Worm (Caenorhabditis elegans) whole organism, early embryonic: Measurements from ENCODE around the gene F55B11.7.
"Not testable (repeated sequence)": the region's sequence is repeated elsewhere in the genome, so short reads cannot be mapped to it uniquely, and the experiment has no call there.

ENCODE experiments used
- B0310.2 ChIP-seq: sonication (generic microtip); optimal IDR thresholded peaks from 2 replicates; lab custom pipeline; 2016; ENCODE audit warnings: mild to moderate bottlenecking, missing genetic modification characterization, missing compliant biosample characterization
- F13C5.2 ChIP-seq: sonication (generic microtip); optimal IDR thresholded peaks from 2 replicates; lab custom pipeline; 2017; ENCODE audit warnings: mild to moderate bottlenecking, missing genetic modification characterization, inconsistent platforms, missing compliant biosample characterization
- aly-1 ChIP-seq: sonication (generic microtip); optimal IDR thresholded peaks from 2 replicates; lab custom pipeline; 2016; ENCODE audit warnings: missing genetic modification characterization, missing compliant biosample characterization
- ama-1 ChIP-seq: fragments of 150-350 bp; optimal IDR thresholded peaks from 2 replicates; lab custom pipeline; 2014
- ceh-13 ChIP-seq: fragments of 200-800 bp; sonication (Bioruptor generic); optimal IDR thresholded peaks from 2 replicates; lab custom pipeline; 2018; ENCODE audit warnings: mild to moderate bottlenecking, missing genetic modification characterization, missing compliant biosample characterization
- ceh-36 ChIP-seq: sonication (generic microtip); optimal IDR thresholded peaks from 2 replicates; lab custom pipeline; 2016; ENCODE audit warnings: missing genetic modification characterization, inconsistent platforms, missing compliant biosample characterization
- ets-7 ChIP-seq: sonication (generic microtip); optimal IDR thresholded peaks from 2 replicates; lab custom pipeline; 2016; ENCODE audit warnings: missing genotype, missing genetic modification characterization, missing compliant biosample characterization
- flt-1 ChIP-seq: fragments of 200-800 bp; sonication (Bioruptor generic); IDR thresholded peaks from 2 replicates; pipeline ENCODE4 v1.3.6; 2022; ENCODE audit warnings: missing genetic modification characterization, missing compliant biosample characterization
- hmbx-1 ChIP-seq: sonication (generic microtip); optimal IDR thresholded peaks from 2 replicates; lab custom pipeline; 2016; ENCODE audit warnings: mild to moderate bottlenecking, missing genetic modification characterization, missing compliant biosample characterization
- hmg-4 ChIP-seq: fragments of 200-800 bp; sonication (Bioruptor generic); optimal IDR thresholded peaks from 2 replicates; lab custom pipeline; 2018; ENCODE audit warnings: mild to moderate bottlenecking, missing genetic modification characterization, missing compliant biosample characterization
- hnd-1 ChIP-seq: sonication (generic microtip); optimal IDR thresholded peaks from 2 replicates; lab custom pipeline; 2016; ENCODE audit warnings: missing genetic modification characterization, missing compliant biosample characterization
- pes-1 ChIP-seq: fragments of 200-800 bp; sonication (Bioruptor generic); IDR thresholded peaks from 2 replicates; pipeline ENCODE4 v1.3.6; 2022; ENCODE audit warnings: missing genetic modification reagents, missing genetic modification characterization, missing compliant biosample characterization
- scrt-1 ChIP-seq: fragments of 200-800 bp; sonication (Bioruptor generic); IDR thresholded peaks from 2 replicates; pipeline ENCODE4 v1.3.6; 2022; ENCODE audit warnings: missing genetic modification characterization, missing compliant biosample characterization
- sea-1 ChIP-seq: fragments of 200-800 bp; sonication (Bioruptor generic); conservative IDR thresholded peaks from 2 replicates; pipeline ENCODE4 v1.3.6; 2022; ENCODE audit warnings: missing genetic modification characterization, missing compliant biosample characterization
- tbx-11 ChIP-seq: fragments of 200-800 bp; sonication (Bioruptor generic); IDR thresholded peaks from 2 replicates; pipeline ENCODE4 v1.3.6; 2022; ENCODE audit warnings: missing genetic modification characterization, missing compliant biosample characterization
- tbx-37 ChIP-seq: fragments of 200-800 bp; sonication (Bioruptor generic); conservative IDR thresholded peaks from 2 replicates; pipeline ENCODE4 v1.3.6; 2022; ENCODE audit warnings: missing genetic modification reagents, missing genetic modification characterization, missing compliant biosample characterization
- tra-4 ChIP-seq: sonication (generic microtip); optimal IDR thresholded peaks from 2 replicates; lab custom pipeline; 2017; ENCODE audit warnings: missing genetic modification characterization, missing compliant biosample characterization

Gene F55B11.7

DNA sequence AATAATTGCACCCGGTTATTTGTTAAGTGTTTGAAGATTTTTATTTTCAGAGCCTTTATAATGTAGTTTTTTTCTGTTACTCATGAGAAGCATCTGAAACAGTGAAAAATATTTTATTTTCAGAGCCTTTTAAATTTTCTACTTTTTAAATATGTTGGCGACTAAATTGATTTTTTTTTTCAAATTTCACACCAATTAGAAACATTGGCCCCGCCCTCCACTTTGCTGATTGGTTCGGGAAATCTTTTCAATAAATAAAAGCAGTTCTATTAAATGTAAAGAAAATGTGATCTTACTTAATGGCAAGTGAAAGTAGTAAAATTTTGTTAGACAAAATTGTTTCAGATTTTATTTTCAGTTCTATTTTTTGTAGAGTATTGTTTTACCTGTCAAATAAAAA, 15.6 kb upstream of the F55B11.7 start:
- TF ChIP-seq ets-7 (no peak), tra-4 (tag; lab: Kevin White, UChicago) (no peak), tbx-37 (GFP tag; lab: Robert Waterston, UW) (no peak)

DNA sequence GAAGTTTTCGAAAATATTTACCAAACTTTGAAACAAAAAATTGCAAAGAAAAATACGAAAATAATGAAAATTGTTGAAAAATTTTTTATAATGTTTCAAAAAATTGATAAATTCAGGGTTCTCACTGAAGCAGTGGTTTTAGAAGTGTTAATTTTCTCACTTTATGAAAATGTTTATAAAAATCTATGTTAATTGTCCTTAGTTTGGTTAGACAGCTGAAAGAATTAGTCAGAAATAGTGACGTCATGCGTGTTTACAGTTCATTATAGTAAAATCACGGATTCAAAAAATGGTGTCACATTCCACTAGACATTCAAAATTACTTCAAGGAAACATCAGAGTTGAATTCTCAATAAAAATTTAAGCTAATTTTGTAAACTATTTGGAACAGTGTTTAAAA, 14.1 kb upstream of the F55B11.7 start:
- TF ChIP-seq ama-1 (lab: Kevin White, UChicago) (no peak), pes-1 (GFP tag; lab: Robert Waterston, UW) (no peak), scrt-1 (GFP tag; lab: Robert Waterston, UW) (no peak), hnd-1 (no peak), ceh-13 (GFP tag; lab: Kevin White, UChicago) (no peak), sea-1 (GFP tag; lab: Robert Waterston, UW) (no peak), aly-1 (no peak), flt-1 (GFP tag; lab: Robert Waterston, UW) (no peak), tbx-11 (GFP tag; lab: Robert Waterston, UW) (no peak), ceh-36 (no peak), tra-4 (tag; lab: Kevin White, UChicago) (no peak), B0310.2 (tag; lab: Kevin White, UChicago) (no peak), F13C5.2 (tag; lab: Kevin White, UChicago) (no peak), hmg-4 (GFP tag; lab: Kevin White, UChicago) (no peak), tbx-37 (GFP tag; lab: Robert Waterston, UW) (no peak), hmbx-1 (tag; lab: Kevin White, UChicago) (no peak), ets-7 (no peak)

DNA sequence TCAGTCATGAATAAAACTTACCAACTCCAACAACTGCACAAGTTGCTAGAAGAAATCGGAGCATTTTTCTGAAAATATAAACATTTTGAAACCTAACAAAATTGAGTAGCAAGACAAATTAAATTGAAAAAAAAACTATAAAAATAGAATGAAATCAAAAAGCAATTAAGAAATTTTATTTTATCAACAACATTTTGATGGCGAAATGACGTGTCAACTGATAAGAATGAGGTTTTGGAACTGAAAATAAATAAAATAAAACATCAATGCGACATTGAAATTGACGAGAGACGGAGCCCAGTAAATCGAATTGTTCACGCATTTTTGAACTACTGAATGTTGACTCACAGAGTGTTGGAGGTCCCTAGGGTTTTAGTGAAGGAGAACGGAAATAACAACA, 9.0 kb upstream of the F55B11.7 start, which contains the start of gene F55B11.4:
TSS of gene F55B11.4 (minus strand) at position 68 of the 400 bp plus-strand sequence.
- TF ChIP-seq aly-1 (no peak), tbx-37 (GFP tag; lab: Robert Waterston, UW) (no peak), scrt-1 (GFP tag; lab: Robert Waterston, UW) (no peak), ceh-36 (no peak), sea-1 (GFP tag; lab: Robert Waterston, UW) (no peak), F13C5.2 (tag; lab: Kevin White, UChicago) (no peak), ama-1 (lab: Kevin White, UChicago) (no peak), hnd-1 (no peak), B0310.2 (tag; lab: Kevin White, UChicago) (no peak)

DNA sequence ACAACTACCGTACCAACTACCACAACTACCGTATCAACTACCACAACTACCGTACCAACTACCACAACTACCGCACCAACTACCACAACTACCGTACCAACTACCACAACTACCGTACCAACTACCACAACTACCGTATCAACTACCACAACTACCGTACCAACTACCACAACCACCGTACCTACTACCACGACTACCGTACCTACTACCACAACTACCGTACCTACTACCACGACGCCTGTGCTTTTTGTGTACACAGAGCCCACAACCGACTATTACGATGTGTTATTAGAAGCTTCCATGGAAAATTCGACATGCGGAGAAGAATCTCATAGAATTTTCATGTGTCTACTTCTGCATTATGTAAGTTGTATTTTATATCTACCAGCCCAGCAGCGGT, 5.6 kb upstream of the F55B11.7 start, which contains the start of gene F55B11.5:
TSS of gene F55B11.5 (plus strand) at position 301 of the 400 bp plus-strand sequence.
- not testable (repeated sequence) for TF ChIP-seq ceh-13 (GFP tag; lab: Kevin White, UChicago); aly-1; ama-1 (lab: Kevin White, UChicago)

DNA sequence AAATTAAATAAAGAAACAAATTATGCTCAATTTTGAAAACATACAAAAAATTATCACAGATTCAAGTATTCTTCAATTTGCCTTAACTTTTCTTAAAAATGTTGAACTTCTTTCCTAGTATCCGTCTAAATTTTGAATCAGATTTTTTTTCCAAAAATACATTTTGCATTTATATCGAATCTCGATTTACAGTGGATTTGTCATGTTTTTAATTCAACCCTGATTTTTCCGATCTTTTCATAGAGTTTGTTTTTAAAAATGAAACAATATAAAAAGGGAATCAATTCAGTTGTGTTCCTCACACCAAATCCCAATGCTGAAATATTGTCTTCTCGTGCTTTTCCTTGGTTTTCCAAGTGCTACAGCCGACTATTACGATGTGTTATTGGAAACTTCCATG, 2.6 kb upstream of the F55B11.7 start, which contains the start of gene F55B11.3:
TSS of gene F55B11.3 (plus strand) at position 301 of the 400 bp plus-strand sequence.
- no peak for TF ChIP-seq tbx-11 (GFP tag; lab: Robert Waterston, UW)
- TF ChIP-seq B0310.2 (tag; lab: Kevin White, UChicago) = no peak
- no peak for TF ChIP-seq ceh-36
- TF ChIP-seq pes-1 (GFP tag; lab: Robert Waterston, UW) = no peak
- no peak for TF ChIP-seq F13C5.2 (tag; lab: Kevin White, UChicago)

DNA sequence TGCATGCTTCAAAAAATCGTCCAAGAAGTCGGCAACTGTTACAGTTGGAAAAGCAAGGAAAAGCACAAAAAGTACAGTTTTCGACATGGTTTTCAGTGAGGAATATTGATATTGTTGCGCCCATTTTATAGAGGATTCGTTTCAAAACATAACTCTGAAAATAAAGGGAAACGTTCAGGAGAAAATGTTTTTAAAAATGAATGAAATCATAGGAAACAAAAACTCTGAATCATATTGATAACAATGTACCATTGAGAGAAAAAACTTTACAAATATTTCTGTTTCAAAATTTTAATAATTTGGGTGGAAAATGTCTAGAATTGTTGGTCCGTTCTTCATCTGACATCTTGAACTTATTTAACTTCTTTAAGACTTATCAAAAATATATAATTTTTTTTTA, 1.4 kb upstream of the F55B11.7 start, which contains the start of gene F55B11.2:
TSS of gene F55B11.2 (minus strand) at position 101 of the 400 bp plus-strand sequence.
- TF ChIP-seq tbx-37 (GFP tag; lab: Robert Waterston, UW) = no peak
- no peak for TF ChIP-seq scrt-1 (GFP tag; lab: Robert Waterston, UW)
- TF ChIP-seq sea-1 (GFP tag; lab: Robert Waterston, UW) = no peak
- TF ChIP-seq ceh-36 = no peak
- TF ChIP-seq aly-1 = no peak
- TF ChIP-seq hmg-4 (GFP tag; lab: Kevin White, UChicago) = no peak
- no peak for TF ChIP-seq tra-4 (tag; lab: Kevin White, UChicago)

DNA sequence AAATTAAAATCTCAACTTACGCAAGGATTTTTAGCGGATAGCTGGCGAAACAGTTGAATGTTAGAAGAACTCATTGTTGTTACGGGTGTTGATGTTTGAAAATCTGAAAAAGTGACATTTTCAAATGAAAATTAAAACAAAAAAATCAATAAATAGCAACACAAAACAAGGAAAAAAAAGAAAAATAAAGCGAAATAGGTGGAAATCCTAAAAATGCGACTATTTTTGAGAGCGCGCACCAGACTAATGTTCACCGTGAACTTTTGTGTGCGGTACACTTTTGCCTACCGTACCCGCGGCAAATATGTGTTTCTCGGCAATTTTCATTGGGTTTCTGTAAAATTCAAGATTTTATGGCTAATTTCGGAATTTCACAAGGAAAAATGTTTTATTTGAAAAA, 4.7 kb downstream of the F55B11.7 start, which contains the start of gene F55B11.6:
TSS of gene F55B11.6 (minus strand) at position 101 of the 400 bp plus-strand sequence.
- TF ChIP-seq aly-1 (no peak), hmg-4 (GFP tag; lab: Kevin White, UChicago) (no peak), flt-1 (GFP tag; lab: Robert Waterston, UW) (no peak)

DNA sequence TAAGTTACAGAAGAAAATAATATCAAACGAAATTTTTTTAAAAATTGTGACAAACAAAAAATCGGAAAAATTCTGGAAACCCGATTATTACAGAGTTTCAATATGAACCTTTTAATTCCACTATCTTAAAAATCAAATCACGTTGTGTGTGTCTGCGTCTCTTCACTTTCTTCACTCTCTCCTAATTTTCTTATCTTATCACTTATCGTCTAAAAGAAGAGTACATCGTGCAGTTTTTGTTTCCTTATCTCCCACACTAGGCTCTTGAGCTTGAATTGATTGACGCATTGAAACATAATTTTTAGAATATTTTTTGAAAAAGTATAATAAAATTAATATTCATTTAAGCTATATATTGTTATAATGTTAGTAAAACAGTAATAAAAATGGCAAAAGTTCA, 7.6 kb downstream of the F55B11.7 start:
- no peak for TF ChIP-seq ets-7

DNA sequence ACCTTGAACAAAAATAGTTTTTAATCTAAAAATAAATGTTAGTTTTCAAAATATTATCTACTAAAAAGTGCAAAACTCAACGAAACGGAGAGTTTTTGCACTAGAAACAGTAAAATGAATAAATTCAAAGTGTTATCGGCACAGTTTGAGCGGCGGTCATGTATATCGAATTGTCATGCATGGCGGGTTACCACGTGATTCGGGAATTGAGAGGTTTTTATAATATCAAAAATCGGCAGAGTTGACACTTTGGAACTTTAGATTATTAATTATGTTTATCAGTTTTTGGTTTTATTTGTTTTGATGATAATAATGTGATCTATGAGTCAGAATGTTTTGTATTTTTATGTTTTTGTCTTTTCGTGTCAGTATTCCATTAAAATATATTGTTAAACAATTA, 8.5 kb downstream of the F55B11.7 start:
- TF ChIP-seq B0310.2 (tag; lab: Kevin White, UChicago) = no peak
- TF ChIP-seq hnd-1 = no peak
- no peak for TF ChIP-seq hmbx-1 (tag; lab: Kevin White, UChicago)
- no peak for TF ChIP-seq scrt-1 (GFP tag; lab: Robert Waterston, UW)
- no peak for TF ChIP-seq hmg-4 (GFP tag; lab: Kevin White, UChicago)
- no peak for TF ChIP-seq flt-1 (GFP tag; lab: Robert Waterston, UW)
- no peak for TF ChIP-seq tbx-37 (GFP tag; lab: Robert Waterston, UW)
